Worm (Caenorhabditis elegans): ENCODE results near the gene oac-14.

The oac-14 gene

ce11 chrX:10141963-10142431, at the start of gene oac-14:
Gene oac-14 (minus strand): TSS chrX:10142013.
- TF ChIP-seq dao-5 (tag; optimal IDR thresholded peaks at IDR 0.05) (no peak), him-1 (tag; optimal IDR thresholded peaks at IDR 0.05) (no peak), W03F9.2 (tag; optimal IDR thresholded peaks at IDR 0.05) (no peak)

ce11 chrX:10189805-10190204, 48.0 kb upstream of the oac-14 start:
- TF ChIP-seq dao-5 (tag; optimal IDR thresholded peaks at IDR 0.05): no peak
- no peak for TF ChIP-seq W03F9.2 (tag; optimal IDR thresholded peaks at IDR 0.05)
- no peak for TF ChIP-seq him-1 (tag; optimal IDR thresholded peaks at IDR 0.05)

ce11 chrX:10189244-10189643, 47.4 kb upstream of the oac-14 start:
- TF ChIP-seq W03F9.2 (tag; optimal IDR thresholded peaks at IDR 0.05) (no peak), dao-5 (tag; optimal IDR thresholded peaks at IDR 0.05) (no peak), him-1 (tag; optimal IDR thresholded peaks at IDR 0.05) (no peak)

DNA sequence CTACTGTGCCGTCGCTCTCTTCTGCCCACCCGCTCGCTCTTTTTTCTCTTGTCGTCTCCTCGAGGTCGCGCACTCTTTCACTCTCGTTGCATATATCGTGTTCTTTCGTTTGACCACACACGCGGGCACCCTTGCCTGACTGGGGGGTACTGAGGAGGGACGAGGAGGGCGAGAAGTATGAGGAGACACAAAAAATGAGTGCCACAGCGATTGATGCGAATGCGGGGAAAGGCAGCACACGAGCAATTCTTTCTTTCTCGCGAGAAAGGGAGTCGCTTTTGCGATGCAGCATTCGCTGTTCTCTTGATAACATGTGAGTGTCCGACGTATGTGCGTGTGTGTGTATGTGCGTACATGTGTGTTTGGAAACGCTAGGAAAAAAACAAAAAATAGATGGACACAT, 46.7 kb upstream of the oac-14 start:
- TF ChIP-seq him-1 (tag; optimal IDR thresholded peaks at IDR 0.05) (peak; percentile 93), dao-5 (tag; optimal IDR thresholded peaks at IDR 0.05) (no peak), W03F9.2 (tag; optimal IDR thresholded peaks at IDR 0.05) (peak; percentile 51)

DNA sequence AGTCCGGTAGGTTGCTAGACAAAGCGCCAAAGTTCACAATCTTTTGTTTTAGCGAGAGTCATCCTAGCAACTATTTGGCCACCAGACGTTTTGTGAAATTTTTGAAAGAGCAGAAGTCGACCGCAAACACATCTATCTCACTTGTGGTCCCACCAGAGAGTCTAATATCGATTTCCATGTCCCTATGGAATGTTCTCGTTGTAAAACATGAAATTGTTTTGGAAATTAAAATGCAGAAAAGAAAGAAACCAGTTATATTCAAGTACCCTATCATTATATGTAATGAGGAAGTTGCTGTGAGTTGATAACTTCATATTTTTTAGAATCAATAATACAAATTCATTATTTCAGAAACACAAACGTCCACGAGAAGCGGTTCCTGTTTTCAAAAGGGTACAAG, 42.9 kb upstream of the oac-14 start:
- TF ChIP-seq him-1 (tag; optimal IDR thresholded peaks at IDR 0.05) (no peak), dao-5 (tag; optimal IDR thresholded peaks at IDR 0.05) (no peak), W03F9.2 (tag; optimal IDR thresholded peaks at IDR 0.05) (no peak)

DNA sequence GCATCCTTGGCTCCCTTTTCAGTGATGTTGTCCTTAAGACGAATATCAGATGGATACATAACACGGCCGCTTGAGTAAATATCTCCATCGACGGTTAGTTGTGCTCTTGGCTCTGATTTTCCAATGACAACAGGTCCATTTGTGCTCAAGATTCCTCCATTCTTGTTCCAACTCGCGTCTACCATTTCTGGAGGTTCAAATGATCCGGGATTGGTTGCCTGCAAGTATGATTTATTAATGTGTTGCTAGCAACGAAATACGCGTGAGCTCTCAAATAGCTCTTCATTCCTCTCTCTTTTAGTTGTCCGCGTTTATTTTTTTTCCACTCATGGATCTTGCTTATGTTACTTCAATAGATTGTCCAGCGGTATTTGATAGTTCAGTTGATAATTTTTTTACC, 41.9 kb upstream of the oac-14 start, which contains the start of gene arrd-28:
TSS of gene arrd-28 (plus strand) at position 301 of the 400 bp plus-strand sequence.
- TF ChIP-seq him-1 (tag; optimal IDR thresholded peaks at IDR 0.05): no peak
- no peak for TF ChIP-seq W03F9.2 (tag; optimal IDR thresholded peaks at IDR 0.05)
- TF ChIP-seq dao-5 (tag; optimal IDR thresholded peaks at IDR 0.05): no peak

DNA sequence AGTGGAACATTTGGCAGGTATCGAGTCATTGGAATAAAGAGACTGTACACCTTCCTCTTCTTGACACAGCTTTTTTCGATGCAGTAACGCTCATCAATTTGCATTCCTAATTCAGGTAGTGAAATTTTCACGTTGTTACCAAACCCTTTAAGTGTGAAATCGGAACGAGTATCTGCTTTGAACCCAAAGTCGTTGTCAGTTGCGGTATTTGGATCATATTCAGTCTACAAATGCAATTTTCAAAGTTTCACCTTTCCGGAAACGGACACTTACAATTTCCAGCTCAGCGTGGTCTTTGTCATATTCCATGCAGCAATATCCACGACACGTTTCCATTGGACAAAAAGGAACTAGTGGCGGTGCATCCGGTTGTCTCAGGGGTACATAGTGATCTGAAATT, 40.8 kb upstream of the oac-14 start:
- TF ChIP-seq dao-5 (tag; optimal IDR thresholded peaks at IDR 0.05): no peak
- no peak for TF ChIP-seq W03F9.2 (tag; optimal IDR thresholded peaks at IDR 0.05)
- TF ChIP-seq him-1 (tag; optimal IDR thresholded peaks at IDR 0.05): no peak

DNA sequence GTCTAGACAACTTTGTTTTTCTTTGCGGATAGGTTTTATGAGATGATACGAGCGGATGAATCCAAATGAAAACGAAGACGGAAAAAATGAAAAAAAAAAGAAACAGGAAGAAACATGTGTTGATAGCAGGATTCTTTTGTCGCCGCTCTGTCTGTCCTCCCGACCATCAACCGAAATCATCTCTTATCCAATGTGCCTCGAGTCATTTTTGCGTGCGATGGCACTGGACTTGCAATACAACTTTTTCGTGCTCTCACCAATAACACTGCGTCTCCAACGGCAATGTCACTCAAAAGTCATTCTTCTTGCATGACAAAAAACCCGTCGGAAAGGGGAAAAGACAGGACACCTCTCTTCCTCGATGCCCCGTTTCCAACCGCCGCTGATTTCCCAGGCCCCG, 34.5 kb upstream of the oac-14 start, which contains the start of gene ncs-4:
TSS of gene ncs-4 (plus strand) at position 227 of the 400 bp plus-strand sequence.
- no peak for TF ChIP-seq dao-5 (tag; optimal IDR thresholded peaks at IDR 0.05)
- no peak for TF ChIP-seq him-1 (tag; optimal IDR thresholded peaks at IDR 0.05)

- TF ChIP-seq him-1 (tag; optimal IDR thresholded peaks at IDR 0.05) (no peak), dao-5 (tag; optimal IDR thresholded peaks at IDR 0.05) (no peak), W03F9.2 (tag; optimal IDR thresholded peaks at IDR 0.05) (no peak)
These were observed 32.9 kb upstream of the oac-14 start, which contains the start of gene C07A4.3 for ce11 chrX:10174683-10175082. Gene C07A4.3 (plus strand): TSS chrX:10174983.

- TF ChIP-seq dao-5 (tag; optimal IDR thresholded peaks at IDR 0.05) (no peak), him-1 (tag; optimal IDR thresholded peaks at IDR 0.05) (no peak), W03F9.2 (tag; optimal IDR thresholded peaks at IDR 0.05) (no peak)
These were observed 30.3 kb upstream of the oac-14 start, which contains the start of gene C07A4.2 for ce11 chrX:10172004-10172584. Gene C07A4.2 (plus strand): TSS chrX:10172198.

- TF ChIP-seq W03F9.2 (tag; optimal IDR thresholded peaks at IDR 0.05) (no peak), dao-5 (tag; optimal IDR thresholded peaks at IDR 0.05) (no peak), him-1 (tag; optimal IDR thresholded peaks at IDR 0.05) (no peak)
These were observed 28.8 kb upstream of the oac-14 start for ce11 chrX:10170598-10170997.

- TF ChIP-seq dao-5 (tag; optimal IDR thresholded peaks at IDR 0.05) (no peak), W03F9.2 (tag; optimal IDR thresholded peaks at IDR 0.05) (no peak), him-1 (tag; optimal IDR thresholded peaks at IDR 0.05) (no peak)
These were observed 26.7 kb upstream of the oac-14 start for ce11 chrX:10168534-10168933.

DNA sequence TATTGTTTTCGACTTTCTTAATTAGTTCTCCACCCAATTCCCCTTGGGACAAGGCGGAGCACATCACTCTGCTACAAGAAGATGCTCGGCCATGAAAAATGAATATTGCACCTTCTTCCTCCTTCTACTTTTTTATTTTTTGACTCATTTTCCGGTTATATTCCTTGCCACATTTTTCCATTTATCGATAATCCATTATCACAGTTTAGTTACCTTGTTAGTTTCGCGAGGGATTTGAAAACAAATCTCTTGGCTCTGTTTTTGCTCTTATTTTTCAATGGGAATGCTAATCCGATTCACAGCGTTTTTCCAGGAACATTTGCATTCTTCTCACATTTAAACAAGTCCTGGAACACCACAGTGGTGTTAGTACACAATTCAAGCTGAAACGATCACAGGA, 25.2 kb upstream of the oac-14 start, which contains the start of gene rnp-9:
TSS of gene rnp-9 (plus strand) at position 301 of the 400 bp plus-strand sequence.
- TF ChIP-seq him-1 (tag; optimal IDR thresholded peaks at IDR 0.05): no peak
- no peak for TF ChIP-seq dao-5 (tag; optimal IDR thresholded peaks at IDR 0.05)
- TF ChIP-seq W03F9.2 (tag; optimal IDR thresholded peaks at IDR 0.05): no peak

ce11 chrX:10163212-10163611, 21.4 kb upstream of the oac-14 start:
- TF ChIP-seq W03F9.2 (tag; optimal IDR thresholded peaks at IDR 0.05) (no peak), dao-5 (tag; optimal IDR thresholded peaks at IDR 0.05) (no peak), him-1 (tag; optimal IDR thresholded peaks at IDR 0.05) (no peak)

- no peak for TF ChIP-seq W03F9.2 (tag; optimal IDR thresholded peaks at IDR 0.05)
- TF ChIP-seq him-1 (tag; optimal IDR thresholded peaks at IDR 0.05): no peak
- TF ChIP-seq dao-5 (tag; optimal IDR thresholded peaks at IDR 0.05): no peak
These were observed 20.7 kb upstream of the oac-14 start for ce11 chrX:10162476-10162875.
